Worm (Caenorhabditis elegans): Measurements from ENCODE around the gene aagr-2.

DNA sequence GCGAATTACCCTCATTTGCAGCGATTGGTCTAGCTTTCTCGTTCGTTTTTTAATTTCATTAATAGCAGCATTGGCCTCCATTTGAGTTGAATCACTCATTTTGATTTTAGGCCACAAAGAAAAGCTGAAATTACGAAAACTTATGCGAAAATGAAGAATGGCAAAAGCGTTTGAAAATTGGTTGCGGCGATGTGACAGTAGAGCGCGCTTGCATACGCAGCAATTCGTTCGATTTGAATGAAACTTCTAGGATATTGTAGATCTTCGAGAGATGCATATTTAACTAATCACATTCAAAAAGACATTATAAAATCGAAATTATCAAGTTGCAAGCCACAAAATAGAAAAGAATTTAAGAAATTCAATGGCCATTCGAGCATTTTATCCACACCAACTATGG lies 34.7 kb upstream of the aagr-2 start, which contains the start of gene ulp-2:
- TF ChIP-seq tab-1 (GFP tag; IDR thresholded peaks at IDR 0.05) = no peak
- no peak for TF ChIP-seq klf-2 (GFP tag; conservative IDR thresholded peaks at IDR 0.05)
- no peak for TF ChIP-seq cog-1 (tag; optimal IDR thresholded peaks at IDR 0.05)
- 0 out of 2 replicates have a peak, but pooled peaks have one; percentile 19 for TF ChIP-seq ztf-23 (GFP tag; IDR thresholded peaks at IDR 0.05)
- no peak for TF ChIP-seq ztf-29 (GFP tag; IDR thresholded peaks at IDR 0.05)

Measured in whole organism, midembryonic.